Worm (Caenorhabditis elegans) whole organism, L4/young adult: ENCODE data around the gene sulp-2.

ENCODE experiments used
- W03F9.2 ChIP-seq: fragments of 150-350 bp; optimal IDR thresholded peaks from 2 replicates; lab custom pipeline; 2014; ENCODE audit warnings: missing biosample characterization, missing genetic modification characterization
- him-1 ChIP-seq: sonication (generic microtip); optimal IDR thresholded peaks from 2 replicates; lab custom pipeline; 2016; ENCODE audit warnings: missing genotype, missing genetic modification reagents, missing genetic modification characterization, missing compliant biosample characterization

- TF ChIP-seq him-1 (no peak), W03F9.2 (no peak)
Observed at ce11 chrX:5552652-5553051, 46.5 kb downstream of the sulp-2 start, which contains the start of gene ifta-1.
